Worm (Caenorhabditis elegans) whole organism, L3 larva: Measurements from ENCODE around the gene fbxa-131.

Experiments used
- R02D3.7 ChIP-seq: fragments of 150-350 bp; optimal IDR thresholded peaks from 2 replicates; lab custom pipeline; 2014; ENCODE audit warnings: missing biosample characterization, missing genetic modification characterization
- ZK546.5 ChIP-seq: sonication (generic microtip); optimal IDR thresholded peaks from 2 replicates; lab custom pipeline; 2017; ENCODE audit warnings: missing biosample characterization, missing genetic modification characterization
- aly-2 ChIP-seq: fragments of 150-350 bp; optimal IDR thresholded peaks from 2 replicates; lab custom pipeline; 2014; ENCODE audit warnings: missing biosample characterization, missing genetic modification characterization
- ama-1 ChIP-seq: fragments of 150-350 bp; optimal IDR thresholded peaks from 2 replicates; lab custom pipeline; 2018
- ceh-16 ChIP-seq: sonication (generic microtip); optimal IDR thresholded peaks from 2 replicates; lab custom pipeline; 2017; ENCODE audit warnings: missing biosample characterization, missing genetic modification characterization
- ceh-28 ChIP-seq: fragments of 150-350 bp; optimal IDR thresholded peaks from 2 replicates; lab custom pipeline; 2014; ENCODE audit warnings: missing biosample characterization, missing genetic modification reagents, missing genetic modification characterization
- ceh-82 ChIP-seq: fragments of 150-350 bp; optimal IDR thresholded peaks from 2 replicates; lab custom pipeline; 2014; ENCODE audit warnings: missing biosample characterization, missing genetic modification characterization
- ceh-9 ChIP-seq: sonication (generic microtip); optimal IDR thresholded peaks from 2 replicates; lab custom pipeline; 2018; ENCODE audit warnings: missing biosample characterization, missing genetic modification characterization
- daf-12 ChIP-seq: fragments of 150-350 bp; optimal IDR thresholded peaks from 2 replicates; lab custom pipeline; 2014; ENCODE audit warnings: missing biosample characterization, missing genetic modification reagents, missing genetic modification characterization
- egl-27 ChIP-seq: sonication (generic microtip); optimal IDR thresholded peaks from 4 replicates; lab custom pipeline; 2017; ENCODE audit warnings: missing biosample characterization, missing genetic modification reagents, missing genetic modification characterization
- egl-5 ChIP-seq: fragments of 150-350 bp; optimal IDR thresholded peaks from 2 replicates; lab custom pipeline; 2017; ENCODE audit warnings: missing biosample characterization, missing genetic modification reagents, missing genetic modification characterization, inconsistent platforms
- elt-1 ChIP-seq: fragments of 150-350 bp; optimal IDR thresholded peaks from 2 replicates; lab custom pipeline; 2014; ENCODE audit warnings: missing biosample characterization, missing genetic modification characterization
- elt-2 ChIP-seq: sonication (generic microtip); optimal IDR thresholded peaks from 2 replicates; lab custom pipeline; 2016; ENCODE audit warnings: missing genetic modification reagents, mild to moderate bottlenecking, missing genetic modification characterization, missing compliant biosample characterization
- eor-1 ChIP-seq, 2 experiments: fragments of 150-350 bp; optimal IDR thresholded peaks; 2 replicates each; lab custom pipeline; 2014 to 2018; ENCODE audit warnings: missing biosample characterization in 2 of 2, missing genetic modification characterization in 2 of 2
- fkh-10 ChIP-seq: sonication (generic microtip); optimal IDR thresholded peaks from 2 replicates; lab custom pipeline; 2017; ENCODE audit warnings: missing biosample characterization, missing genetic modification reagents, missing genetic modification characterization
- fos-1 ChIP-seq: fragments of 150-350 bp; optimal IDR thresholded peaks from 2 replicates; lab custom pipeline; 2014; ENCODE audit warnings: missing biosample characterization, missing genetic modification characterization
- hmg-11 ChIP-seq: sonication (generic microtip); optimal IDR thresholded peaks from 2 replicates; lab custom pipeline; 2016; ENCODE audit warnings: missing genetic modification characterization, missing compliant biosample characterization
- jun-1 ChIP-seq: fragments of 150-350 bp; optimal IDR thresholded peaks from 2 replicates; lab custom pipeline; 2014; ENCODE audit warnings: missing biosample characterization, missing genetic modification reagents, missing genetic modification characterization
- lin-15B ChIP-seq: fragments of 150-350 bp; optimal IDR thresholded peaks from 2 replicates; lab custom pipeline; 2014; ENCODE audit warnings: missing biosample characterization, missing genetic modification characterization
- lin-39 ChIP-seq: fragments of 150-350 bp; optimal IDR thresholded peaks from 2 replicates; lab custom pipeline; 2018; ENCODE audit warnings: missing biosample characterization, missing genetic modification reagents, missing genetic modification characterization
- lsy-12 ChIP-seq: sonication (generic microtip); optimal IDR thresholded peaks from 2 replicates; lab custom pipeline; 2016; ENCODE audit warnings: mild to moderate bottlenecking, missing genetic modification characterization, missing compliant biosample characterization
- mdl-1 ChIP-seq: fragments of 150-350 bp; optimal IDR thresholded peaks from 2 replicates; lab custom pipeline; 2014; ENCODE audit warnings: missing biosample characterization, missing genetic modification characterization
- mml-1 ChIP-seq: fragments of 150-350 bp; sonication (generic microtip); optimal IDR thresholded peaks from 3 replicates; lab custom pipeline; 2014; ENCODE audit warnings: missing biosample characterization, missing genetic modification characterization
- nfya-1 ChIP-seq: sonication (generic microtip); optimal IDR thresholded peaks from 2 replicates; lab custom pipeline; 2017; ENCODE audit warnings: missing genetic modification characterization, mild to moderate bottlenecking, missing compliant biosample characterization, antibody characterized with exemption, moderate library complexity; ENCODE audit not compliant: insufficient read depth
- nhr-11 ChIP-seq: fragments of 150-350 bp; optimal IDR thresholded peaks from 2 replicates; lab custom pipeline; 2014; ENCODE audit warnings: missing biosample characterization, missing genetic modification characterization
- nhr-12 ChIP-seq: fragments of 150-350 bp; optimal IDR thresholded peaks from 2 replicates; lab custom pipeline; 2014; ENCODE audit warnings: missing biosample characterization, missing genetic modification characterization
- nhr-23 ChIP-seq: fragments of 150-350 bp; optimal IDR thresholded peaks from 2 replicates; lab custom pipeline; 2014; ENCODE audit warnings: missing biosample characterization, missing genetic modification reagents, missing genetic modification characterization
- nhr-28 ChIP-seq: fragments of 150-350 bp; optimal IDR thresholded peaks from 2 replicates; lab custom pipeline; 2014; ENCODE audit warnings: missing biosample characterization, missing genetic modification characterization
- nhr-43 ChIP-seq: sonication (generic microtip); optimal IDR thresholded peaks from 2 replicates; lab custom pipeline; 2016; ENCODE audit warnings: mild to moderate bottlenecking, missing genetic modification characterization, missing compliant biosample characterization; ENCODE audit not compliant: poor library complexity, severe bottlenecking
- nhr-67 ChIP-seq: fragments of 150-350 bp; optimal IDR thresholded peaks from 2 replicates; lab custom pipeline; 2014; ENCODE audit warnings: missing biosample characterization, missing genetic modification characterization
- nhr-77 ChIP-seq: fragments of 150-350 bp; optimal IDR thresholded peaks from 2 replicates; lab custom pipeline; 2014; ENCODE audit warnings: missing biosample characterization, missing genetic modification characterization
- pha-4 ChIP-seq: fragments of 150-350 bp; optimal IDR thresholded peaks from 2 replicates; lab custom pipeline; 2014; ENCODE audit warnings: missing biosample characterization, missing genetic modification reagents, missing genetic modification characterization
- pqm-1 ChIP-seq: fragments of 150-350 bp; optimal IDR thresholded peaks from 2 replicates; lab custom pipeline; 2017; ENCODE audit warnings: missing biosample characterization, missing genetic modification characterization, inconsistent platforms
- sea-2 ChIP-seq: fragments of 150-350 bp; sonication (generic microtip); optimal IDR thresholded peaks from 4 replicates; lab custom pipeline; 2014; ENCODE audit warnings: missing biosample characterization, missing genetic modification reagents, missing genetic modification characterization
- skn-1 ChIP-seq: fragments of 150-350 bp; optimal IDR thresholded peaks from 2 replicates; lab custom pipeline; 2014; ENCODE audit warnings: missing biosample characterization, missing genetic modification characterization
- tbx-2 ChIP-seq: sonication (generic microtip); optimal IDR thresholded peaks from 2 replicates; lab custom pipeline; 2016; ENCODE audit warnings: mild to moderate bottlenecking, missing genetic modification characterization, missing compliant biosample characterization
- unc-39 ChIP-seq: sonication (generic microtip); optimal IDR thresholded peaks from 4 replicates; lab custom pipeline; 2017; ENCODE audit warnings: missing biosample characterization, missing genetic modification characterization
- unc-62 ChIP-seq: fragments of 150-350 bp; sonication (generic microtip); optimal IDR thresholded peaks from 4 replicates; lab custom pipeline; 2014; ENCODE audit warnings: missing biosample characterization, missing genetic modification reagents, missing genetic modification characterization
- zag-1 ChIP-seq: fragments of 150-350 bp; optimal IDR thresholded peaks from 2 replicates; lab custom pipeline; 2014; ENCODE audit warnings: missing biosample characterization, missing genetic modification characterization
- ztf-4 ChIP-seq: fragments of 150-350 bp; optimal IDR thresholded peaks from 2 replicates; lab custom pipeline; 2014; ENCODE audit warnings: missing biosample characterization, missing genetic modification characterization

Gene fbxa-131

ce11 chrV:19728731-19729130 is 9.5 kb upstream of the fbxa-131 start, which contains the start of gene Y116F11A.3:
TSS of gene Y116F11A.3 (plus strand) at chrV:19729031.
- TF ChIP-seq ceh-28 (tag; lab: Kevin White, UChicago): no peak
- TF ChIP-seq unc-62 (GFP tag; lab: Kevin White, UChicago): no peak
- no peak for TF ChIP-seq unc-39
- TF ChIP-seq daf-12 (tag; lab: Kevin White, UChicago): no peak
- TF ChIP-seq fkh-10 (GFP tag; lab: Kevin White, UChicago): no peak
- no peak for TF ChIP-seq sea-2
- TF ChIP-seq lin-15B (tag; lab: Kevin White, UChicago): no peak
- no peak for TF ChIP-seq aly-2
- TF ChIP-seq lin-39 (tag; lab: Kevin White, UChicago): no peak
- no peak for TF ChIP-seq nhr-77
- TF ChIP-seq nhr-11: no peak
- TF ChIP-seq elt-2 (tag; lab: Kevin White, UChicago): no peak
- no peak for TF ChIP-seq ZK546.5 (tag; lab: Kevin White, UChicago)
- no peak for TF ChIP-seq pha-4
- no peak for TF ChIP-seq nfya-1 (tag; lab: Kevin White, UChicago)
- no peak for TF ChIP-seq egl-27 (tag; lab: Kevin White, UChicago)
- TF ChIP-seq skn-1 (tag; lab: Kevin White, UChicago): no peak
- TF ChIP-seq nhr-23 (tag; lab: Kevin White, UChicago): no peak

ce11 chrV:19730280-19730679 is 7.9 kb upstream of the fbxa-131 start, which contains the start of gene Y116F11A.1:
TSS of gene Y116F11A.1 (plus strand) at chrV:19730580.
- TF ChIP-seq nhr-43 (tag; lab: Kevin White, UChicago): no peak
- no peak for TF ChIP-seq pha-4
- no peak for TF ChIP-seq elt-2 (tag; lab: Kevin White, UChicago)
- no peak for TF ChIP-seq ztf-4
- TF ChIP-seq eor-1 (tag; optimal IDR thresholded peaks at IDR 0.05; lab: Kevin White, UChicago): no peak
- no peak for TF ChIP-seq zag-1 (tag; lab: Kevin White, UChicago)
- no peak for TF ChIP-seq pqm-1 (tag; lab: Kevin White, UChicago)
- no peak for TF ChIP-seq elt-1
- no peak for TF ChIP-seq nhr-77
- TF ChIP-seq nhr-11: no peak
- TF ChIP-seq ceh-9: no peak
- no peak for TF ChIP-seq nhr-12 (tag; lab: Kevin White, UChicago)
- no peak for TF ChIP-seq R02D3.7 (tag; lab: Kevin White, UChicago)
- TF ChIP-seq unc-39: no peak
- TF ChIP-seq fkh-10 (GFP tag; lab: Kevin White, UChicago): no peak
- no peak for TF ChIP-seq nhr-28
- no peak for TF ChIP-seq ZK546.5 (tag; lab: Kevin White, UChicago)
- no peak for TF ChIP-seq ceh-16 (tag; lab: Kevin White, UChicago)
- TF ChIP-seq tbx-2 (tag; lab: Kevin White, UChicago): no peak

- TF ChIP-seq ztf-4: no peak
- TF ChIP-seq jun-1 (tag; lab: Kevin White, UChicago): no peak
- TF ChIP-seq R02D3.7 (tag; lab: Kevin White, UChicago): no peak
- no peak for TF ChIP-seq mml-1 (tag; lab: Kevin White, UChicago)
- TF ChIP-seq pqm-1 (tag; lab: Kevin White, UChicago): no peak
- TF ChIP-seq tbx-2 (tag; lab: Kevin White, UChicago): no peak
- no peak for TF ChIP-seq mdl-1 (tag; lab: Kevin White, UChicago)
- TF ChIP-seq fkh-10 (GFP tag; lab: Kevin White, UChicago): no peak
- TF ChIP-seq fos-1 (tag; lab: Kevin White, UChicago): no peak
- no peak for TF ChIP-seq nhr-67
- no peak for TF ChIP-seq ZK546.5 (tag; lab: Kevin White, UChicago)
- no peak for TF ChIP-seq lin-15B (tag; lab: Kevin White, UChicago)
- no peak for TF ChIP-seq egl-27 (tag; lab: Kevin White, UChicago)
- TF ChIP-seq sea-2: no peak
- TF ChIP-seq zag-1 (tag; lab: Kevin White, UChicago): no peak
- TF ChIP-seq nhr-77: no peak
- no peak for TF ChIP-seq egl-5 (tag; lab: Kevin White, UChicago)
- TF ChIP-seq hmg-11 (tag; lab: Kevin White, UChicago): no peak
- TF ChIP-seq nhr-23 (tag; lab: Kevin White, UChicago): no peak
- TF ChIP-seq daf-12 (tag; lab: Kevin White, UChicago): no peak
Observed at ce11 chrV:19733728-19734127, 4.5 kb upstream of the fbxa-131 start.

- TF ChIP-seq ztf-4 (no peak), lsy-12 (tag; lab: Kevin White, UChicago) (no peak), ama-1 (lab: Kevin White, UChicago) (no peak), ceh-82 (tag; lab: Kevin White, UChicago) (no peak)
Observed at ce11 chrV:19737458-19737857, 759 bp upstream of the fbxa-131 start, which contains the start of gene W04E12.7. TSS of gene W04E12.7 (minus strand) at chrV:19737558.
